Fruit fly (Drosophila melanogaster): Measurements from ENCODE around the gene Gs1.

DNA sequence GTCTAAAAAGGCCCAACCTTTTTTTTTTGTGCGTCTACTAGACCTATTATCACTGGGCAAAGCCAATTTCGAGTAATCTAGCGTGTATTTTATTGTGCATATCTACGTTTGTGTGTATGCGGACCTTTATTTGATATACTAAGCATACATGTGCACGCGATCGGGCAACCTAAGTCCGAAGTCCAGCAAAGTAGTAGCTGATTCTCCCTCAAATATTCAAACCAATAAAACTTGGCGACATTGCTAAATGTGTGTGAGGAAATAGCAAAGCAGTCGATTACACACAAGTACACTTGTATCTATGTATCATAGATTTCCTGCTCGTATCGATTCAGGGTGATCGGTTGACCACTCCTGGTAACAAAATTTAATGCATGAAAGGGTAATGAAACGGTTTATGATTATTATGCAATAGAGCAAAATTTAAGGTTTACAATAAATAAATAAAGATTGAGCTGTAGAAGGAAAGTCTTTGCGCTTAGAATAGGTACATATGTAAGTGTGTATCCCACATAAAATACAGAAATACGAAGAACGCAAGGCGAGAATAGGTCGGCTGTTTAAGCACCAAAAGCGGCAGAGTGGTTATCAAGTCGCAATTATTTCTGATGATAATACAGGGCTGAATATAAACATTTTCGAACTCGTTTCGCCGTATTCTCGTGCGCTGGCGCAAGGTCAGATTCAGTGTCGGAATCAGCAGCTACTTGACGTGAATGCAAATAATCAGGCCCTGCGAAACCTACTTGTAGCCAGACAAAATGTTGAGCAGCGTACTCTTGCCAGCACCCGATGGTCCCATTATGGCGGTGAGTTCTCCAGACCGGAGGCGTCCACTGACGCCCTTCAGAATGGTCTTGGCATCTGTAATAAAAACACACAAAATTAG, 6.3 kb upstream of the Gs1 start:
- TF ChIP-seq knrl (GFP tag; IDR thresholded peaks at IDR 0.05; ENCODE audit: partially characterized antibody) (no peak), Side (GFP tag; optimal IDR thresholded peaks at IDR 0.05) (no peak), CG33213 (GFP tag; optimal IDR thresholded peaks at IDR 0.05) (no peak), Oaz (GFP tag; IDR thresholded peaks at IDR 0.05) (no peak), ash1 (GFP tag; optimal IDR thresholded peaks at IDR 0.05) (no peak)

Measured in whole organism, embryonic.